Fruit fly (Drosophila melanogaster) whole organism, prepupa: ENCODE results near the gene gry.

ENCODE experiments used
- Blimp-1 ChIP-seq: fragments of 200-800 bp; sonication (Bioruptor generic); optimal IDR thresholded peaks from 3 replicates; lab custom pipeline; 2017; ENCODE audit warnings: missing biosample characterization, missing genetic modification characterization, mild to moderate bottlenecking, moderate library complexity, missing genetic modification reagents
- CG10631 ChIP-seq: fragments of 200-800 bp; sonication (Bioruptor generic); optimal IDR thresholded peaks from 2 replicates; lab custom pipeline; 2016; ENCODE audit warnings: missing biosample characterization, missing genetic modification characterization
- CG10669 ChIP-seq: fragments of 200-800 bp; sonication (Bioruptor generic); optimal IDR thresholded peaks from 3 replicates; lab custom pipeline; 2018; ENCODE audit warnings: missing biosample characterization, mild to moderate bottlenecking, missing genetic modification characterization, moderate library complexity
- CG11294 ChIP-seq: fragments of 200-800 bp; sonication (Bioruptor generic); IDR thresholded peaks from 2 replicates; pipeline ENCODE4 v1.3.6; 2022; ENCODE audit warnings: missing biosample characterization, missing genetic modification characterization
- CG11902 ChIP-seq: fragments of 200-800 bp; sonication (Bioruptor generic); optimal IDR thresholded peaks from 3 replicates; lab custom pipeline; 2016; ENCODE audit warnings: missing biosample characterization, missing genetic modification characterization
- CG15336 ChIP-seq: fragments of 200-800 bp; sonication (Bioruptor generic); IDR thresholded peaks from 2 replicates; pipeline ENCODE4 v1.3.6; 2022; ENCODE audit warnings: missing biosample characterization, missing genetic modification characterization
- CG1621 ChIP-seq: fragments of 200-800 bp; sonication (Bioruptor generic); optimal IDR thresholded peaks from 3 replicates; lab custom pipeline; 2018; ENCODE audit warnings: missing biosample characterization, mild to moderate bottlenecking, missing genetic modification characterization
- CG16779 ChIP-seq: fragments of 200-800 bp; sonication (Bioruptor generic); optimal IDR thresholded peaks from 3 replicates; lab custom pipeline; 2017; ENCODE audit warnings: missing biosample characterization, mild to moderate bottlenecking, missing genetic modification characterization
- CG3032 ChIP-seq: fragments of 200-800 bp; optimal IDR thresholded peaks from 2 replicates; lab custom pipeline; 2019; ENCODE audit warnings: missing biosample characterization, mild to moderate bottlenecking, missing genetic modification characterization, moderate library complexity
- CG31627 ChIP-seq: fragments of 200-800 bp; sonication (Bioruptor generic); optimal IDR thresholded peaks from 3 replicates; lab custom pipeline; 2016; ENCODE audit warnings: missing biosample characterization, missing genetic modification characterization
- CG34406 ChIP-seq: fragments of 200-800 bp; sonication (Bioruptor generic); optimal IDR thresholded peaks from 3 replicates; lab custom pipeline; 2016; ENCODE audit warnings: missing biosample characterization, missing genetic modification characterization
- CG6792 ChIP-seq: fragments of 200-800 bp; sonication (Bioruptor generic); optimal IDR thresholded peaks from 3 replicates; lab custom pipeline; 2016; ENCODE audit warnings: missing biosample characterization, missing genetic modification characterization
- CG6808 ChIP-seq: fragments of 200-800 bp; sonication (Bioruptor generic); optimal IDR thresholded peaks from 3 replicates; lab custom pipeline; 2017; ENCODE audit warnings: missing biosample characterization, missing genetic modification characterization, mild to moderate bottlenecking, moderate library complexity, missing genetic modification reagents
- CG6854 ChIP-seq: fragments of 200-800 bp; sonication (Bioruptor generic); optimal IDR thresholded peaks from 2 replicates; lab custom pipeline; 2017; ENCODE audit warnings: missing biosample characterization, mild to moderate bottlenecking, missing genetic modification characterization
- CG7368 ChIP-seq: fragments of 200-800 bp; sonication (Bioruptor generic); optimal IDR thresholded peaks from 3 replicates; lab custom pipeline; 2016; ENCODE audit warnings: missing biosample characterization, missing genetic modification characterization
- CG8119 ChIP-seq: fragments of 200-800 bp; sonication (Bioruptor generic); IDR thresholded peaks from 3 replicates; pipeline ENCODE4 v1.3.6; 2022; ENCODE audit warnings: missing biosample characterization, missing genetic modification characterization
- CG8319 ChIP-seq: fragments of 200-800 bp; sonication (Bioruptor generic); optimal IDR thresholded peaks from 3 replicates; lab custom pipeline; 2016; ENCODE audit warnings: missing biosample characterization, missing genetic modification characterization
- CG9139 ChIP-seq: fragments of 200-800 bp; sonication (Bioruptor generic); optimal IDR thresholded peaks from 3 replicates; lab custom pipeline; 2017; ENCODE audit warnings: missing biosample characterization, mild to moderate bottlenecking, missing genetic modification characterization
- Eip75B ChIP-seq: fragments of 200-800 bp; sonication (Bioruptor generic); optimal IDR thresholded peaks from 3 replicates; lab custom pipeline; 2016; ENCODE audit warnings: missing biosample characterization, missing genetic modification characterization
- Eip93F ChIP-seq: fragments of 200-800 bp; sonication (Bioruptor generic); optimal IDR thresholded peaks from 2 replicates; lab custom pipeline; 2016; ENCODE audit warnings: missing biosample characterization, mild to moderate bottlenecking, missing genetic modification characterization
- Ets21C ChIP-seq: fragments of 200-800 bp; sonication (Bioruptor generic); optimal IDR thresholded peaks from 3 replicates; lab custom pipeline; 2016; ENCODE audit warnings: missing biosample characterization, missing genetic modification characterization
- Ets96B ChIP-seq: fragments of 200-800 bp; optimal IDR thresholded peaks from 2 replicates; lab custom pipeline; 2019; ENCODE audit warnings: missing biosample characterization, mild to moderate bottlenecking, missing genetic modification characterization, moderate library complexity
- Hr38 ChIP-seq: sonication (Bioruptor generic); optimal IDR thresholded peaks from 2 replicates; lab custom pipeline; 2016; ENCODE audit warnings: missing biosample characterization, missing genetic modification characterization
- Hr39 ChIP-seq: fragments of 200-800 bp; sonication (Bioruptor generic); optimal IDR thresholded peaks from 2 replicates; lab custom pipeline; 2016; ENCODE audit warnings: missing biosample characterization, missing genetic modification characterization
- Hr4 ChIP-seq: fragments of 200-800 bp; sonication (Bioruptor generic); optimal IDR thresholded peaks from 3 replicates; lab custom pipeline; 2016; ENCODE audit warnings: missing biosample characterization, missing genetic modification characterization
- OdsH ChIP-seq: fragments of 200-800 bp; sonication (Bioruptor generic); optimal IDR thresholded peaks from 3 replicates; lab custom pipeline; 2016; ENCODE audit warnings: missing biosample characterization, missing genetic modification characterization
- Sox102F ChIP-seq: fragments of 200-800 bp; sonication (Bioruptor generic); optimal IDR thresholded peaks from 2 replicates; lab custom pipeline; 2016; ENCODE audit warnings: missing biosample characterization, mild to moderate bottlenecking, missing genetic modification characterization
- achi ChIP-seq: fragments of 200-800 bp; sonication (Bioruptor generic); optimal IDR thresholded peaks from 3 replicates; lab custom pipeline; 2016; ENCODE audit warnings: missing biosample characterization, missing genetic modification characterization
- acj6 ChIP-seq: fragments of 200-800 bp; sonication (Bioruptor generic); optimal IDR thresholded peaks from 3 replicates; lab custom pipeline; 2016; ENCODE audit warnings: missing biosample characterization, missing genetic modification characterization
- cyc ChIP-seq: fragments of 200-800 bp; sonication (Bioruptor generic); optimal IDR thresholded peaks from 3 replicates; lab custom pipeline; 2016; ENCODE audit warnings: missing biosample characterization, missing genetic modification characterization
- dac ChIP-seq: fragments of 200-800 bp; sonication (Bioruptor generic); optimal IDR thresholded peaks from 2 replicates; lab custom pipeline; 2017; ENCODE audit warnings: missing biosample characterization, mild to moderate bottlenecking, missing genetic modification characterization
- eg ChIP-seq: fragments of 200-800 bp; sonication (Bioruptor generic); IDR thresholded peaks from 3 replicates; pipeline ENCODE4 v1.3.6; 2022; ENCODE audit warnings: missing biosample characterization, missing genetic modification characterization
- esn ChIP-seq: fragments of 200-800 bp; sonication (Bioruptor generic); optimal IDR thresholded peaks from 2 replicates; lab custom pipeline; 2016; ENCODE audit warnings: missing biosample characterization, mild to moderate bottlenecking, missing genetic modification characterization, moderate library complexity
- fd59A ChIP-seq: fragments of 200-800 bp; sonication (Bioruptor generic); optimal IDR thresholded peaks from 2 replicates; lab custom pipeline; 2017; ENCODE audit warnings: missing biosample characterization, mild to moderate bottlenecking, missing genetic modification characterization, missing genetic modification reagents
- fd85E ChIP-seq: fragments of 200-800 bp; sonication (Bioruptor generic); optimal IDR thresholded peaks from 3 replicates; lab custom pipeline; 2016; ENCODE audit warnings: missing biosample characterization, missing genetic modification characterization
- fkh ChIP-seq: fragments of 200-800 bp; sonication (Bioruptor generic); optimal IDR thresholded peaks from 3 replicates; lab custom pipeline; 2017; ENCODE audit warnings: missing biosample characterization, mild to moderate bottlenecking, missing genetic modification characterization, moderate library complexity
- pdm3 ChIP-seq: fragments of 200-800 bp; sonication (Bioruptor generic); optimal IDR thresholded peaks from 3 replicates; lab custom pipeline; 2016; ENCODE audit warnings: missing biosample characterization, missing genetic modification characterization
- salr ChIP-seq, 2 experiments: fragments of 200-800 bp; sonication (Bioruptor generic); optimal IDR thresholded peaks; 3 replicates each; lab custom pipeline; 2016 to 2018; ENCODE audit warnings: missing biosample characterization in 2 of 2, missing genetic modification characterization in 2 of 2, mild to moderate bottlenecking in 1 of 2
- spab ChIP-seq: fragments of 200-800 bp; sonication (Bioruptor generic); optimal IDR thresholded peaks from 2 replicates; lab custom pipeline; 2017; ENCODE audit warnings: missing biosample characterization, mild to moderate bottlenecking, missing genetic modification characterization, missing genetic modification reagents
- ss ChIP-seq, 2 experiments: fragments of 200-800 bp; sonication (Bioruptor generic); optimal IDR thresholded peaks; 2 replicates in 1 of 2; 3 replicates in 1 of 2; lab custom pipeline; 2017 to 2018; ENCODE audit warnings: mild to moderate bottlenecking in 2 of 2, missing biosample characterization in 2 of 2, missing genetic modification characterization in 2 of 2, moderate library complexity in 1 of 2
- svp ChIP-seq: fragments of 200-800 bp; sonication (Bioruptor generic); peaks from one replicate; lab custom pipeline; 2016; ENCODE audit warnings: missing biosample characterization, missing genetic modification characterization
- vri ChIP-seq: fragments of 200-800 bp; sonication (Bioruptor generic); optimal IDR thresholded peaks from 3 replicates; lab custom pipeline; 2016; ENCODE audit warnings: missing biosample characterization, mild to moderate bottlenecking, missing genetic modification characterization

The gry gene

dm6 chr3L:3248714-3249663, 50.1 kb downstream of the gry start (continued):
- TF ChIP-seq Blimp-1 (GFP tag; lab: Kevin White, UChicago) (peak; percentile 94), esn (GFP tag; lab: Kevin White, UChicago) (peak; percentile 99), ss (GFP tag; optimal IDR thresholded peaks at IDR 0.05; lab: Kevin White, UChicago) (peak; percentile 98 to 99), CG3032 (tag; lab: Kevin White, UChicago) (peak; percentile 98), CG11294 (GFP tag; lab: Robert Waterston, UW) (peak; percentile 54; the same call in 1 of the 2 replicates), CG7368 (GFP tag; lab: Kevin White, UChicago) (peak; percentile 92), Sox102F (GFP tag; lab: Kevin White, UChicago) (peak; percentile 97), CG1621 (tag; lab: Kevin White, UChicago) (peak; percentile 92), CG9139 (GFP tag; lab: Kevin White, UChicago) (peak; percentile 96), OdsH (GFP tag; lab: Kevin White, UChicago) (peak; percentile 98), svp (GFP tag; lab: Kevin White, UChicago) (peak; percentile 100), CG8119 (GFP tag; lab: Robert Waterston, UW) (peak; percentile 94), CG31627 (GFP tag; lab: Kevin White, UChicago) (peak; percentile 99), CG6792 (GFP tag; lab: Kevin White, UChicago) (peak; percentile 98), Hr38 (GFP tag; lab: Kevin White, UChicago) (no peak), CG15336 (GFP tag; lab: Robert Waterston, UW) (peak; percentile 92), Eip93F (GFP tag; lab: Kevin White, UChicago) (peak; percentile 62), pdm3 (peak; percentile 97), spab (peak; percentile 98), CG6808 (peak; percentile 99), CG8319 (GFP tag; lab: Kevin White, UChicago) (peak; percentile 98), dac (peak; percentile 82), fd59A (GFP tag; lab: Kevin White, UChicago) (peak; percentile 99), Eip75B (GFP tag; lab: Kevin White, UChicago) (peak; percentile 96), eg (GFP tag; lab: Robert Waterston, UW) (peak; percentile 76), Hr39 (GFP tag; lab: Kevin White, UChicago) (peak; percentile 99), CG10631 (peak; percentile 97), salr (GFP tag; optimal IDR thresholded peaks at IDR 0.05; lab: Kevin White, UChicago) (peak; percentile 86 to 98)

dm6 chr3L:3249664-3249996, 50.7 kb downstream of the gry start:
- peak; percentile 85 for TF ChIP-seq Blimp-1 (GFP tag; lab: Kevin White, UChicago)
- TF ChIP-seq salr (GFP tag; optimal IDR thresholded peaks at IDR 0.05; lab: Kevin White, UChicago): no peak
- no peak for TF ChIP-seq OdsH (GFP tag; lab: Kevin White, UChicago)

- TF ChIP-seq Hr38 (GFP tag; lab: Kevin White, UChicago) (no peak), CG34406 (GFP tag; lab: Kevin White, UChicago) (peak; percentile 45), Hr4 (peak; percentile 96), CG31627 (GFP tag; lab: Kevin White, UChicago) (peak; percentile 36), Ets96B (tag; lab: Kevin White, UChicago) (peak; percentile 68), CG6854 (no peak), cyc (peak; percentile 38), CG10669 (peak; percentile 59), CG11294 (GFP tag; lab: Robert Waterston, UW) (peak; percentile 81), dac (peak; percentile 88), CG16779 (tag; lab: Kevin White, UChicago) (peak; percentile 63), CG11902 (GFP tag; lab: Kevin White, UChicago) (no peak), fd85E (GFP tag; lab: Kevin White, UChicago) (no peak), CG15336 (GFP tag; lab: Robert Waterston, UW) (peak; percentile 87), eg (GFP tag; lab: Robert Waterston, UW) (peak; percentile 77), Eip75B (GFP tag; lab: Kevin White, UChicago) (peak; percentile 70), fkh (GFP tag; lab: Kevin White, UChicago) (peak; percentile 80), Sox102F (GFP tag; lab: Kevin White, UChicago) (no peak), vri (peak; percentile 10), acj6 (GFP tag; lab: Kevin White, UChicago) (peak; percentile 86), CG6792 (GFP tag; lab: Kevin White, UChicago) (peak; percentile 69), CG3032 (tag; lab: Kevin White, UChicago) (peak; percentile 63), Ets21C (GFP tag; lab: Kevin White, UChicago) (no peak), achi (GFP tag; lab: Kevin White, UChicago) (peak; percentile 90), CG1621 (tag; lab: Kevin White, UChicago) (peak; percentile 16)
Observed at dm6 chr3L:3249997-3250774, 51.3 kb downstream of the gry start.
